Fruit fly (Drosophila melanogaster): ENCODE results near the gene CG33189.
A peak's percentile ranks its signal among the peaks of the same experiment; 100 is the strongest.

The CG33189 gene

DNA sequence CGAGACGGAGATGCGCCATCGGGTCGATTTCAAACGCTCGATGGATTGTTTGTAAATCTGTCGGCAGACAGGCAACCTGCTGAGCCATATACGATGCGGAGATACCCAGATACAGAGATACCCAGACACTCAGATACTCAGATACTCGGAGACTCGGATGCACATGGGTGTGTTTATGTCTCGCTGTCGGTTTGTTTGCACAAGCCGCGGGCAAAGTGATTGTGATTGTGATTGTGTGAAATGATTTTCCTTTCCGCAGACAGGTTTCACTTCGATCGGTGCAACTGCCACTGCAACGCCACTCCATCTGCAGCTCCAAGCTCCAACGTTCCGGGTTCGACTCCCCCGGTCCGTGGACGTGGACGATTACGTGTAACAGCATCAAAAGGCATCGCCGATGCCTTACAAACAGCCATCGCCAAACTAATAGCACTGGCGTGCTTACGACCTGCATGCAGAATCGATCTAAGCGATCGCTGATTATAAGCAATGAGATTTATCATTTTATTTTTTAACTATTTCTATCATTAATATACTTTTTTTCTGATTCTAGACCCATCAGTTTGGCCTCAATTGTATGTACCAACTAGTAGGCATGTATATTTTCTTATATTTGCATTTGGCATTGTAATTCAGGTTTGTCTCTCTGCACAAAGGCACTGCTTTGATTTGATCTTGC is 8.3 kb upstream of the CG33189 start (continued):
- peak; percentile 34 for TF ChIP-seq ind (GFP tag; optimal IDR thresholded peaks at IDR 0.05)
- TF ChIP-seq ro (GFP tag; IDR thresholded peaks at IDR 0.05), result no peak
- TF ChIP-seq tap (tag; optimal IDR thresholded peaks at IDR 0.05), result peak; percentile 69
- TF ChIP-seq Sry-β (GFP tag; optimal IDR thresholded peaks at IDR 0.05), result no peak
- TF ChIP-seq Trl (optimal IDR thresholded peaks at IDR 0.05), result no peak
- no peak for TF ChIP-seq Trl (GFP tag; optimal IDR thresholded peaks at IDR 0.05)
- peak; percentile 36; the same call in 1 of the 2 replicates for TF ChIP-seq ttk (GFP tag; IDR thresholded peaks at IDR 0.05)
- peak; percentile 37 for TF ChIP-seq CG7556 (GFP tag; optimal IDR thresholded peaks at IDR 0.05)
- no peak for TF ChIP-seq CG9932 (GFP tag; IDR thresholded peaks at IDR 0.05)
- TF ChIP-seq CG8944 (GFP tag; optimal IDR thresholded peaks at IDR 0.05), result no peak
- no peak for TF ChIP-seq CG17568 (GFP tag; optimal IDR thresholded peaks at IDR 0.05)
- no peak for TF ChIP-seq schlank (tag; optimal IDR thresholded peaks at IDR 0.05)
- TF ChIP-seq fu2 (GFP tag; optimal IDR thresholded peaks at IDR 0.05), result no peak
- no peak for TF ChIP-seq crol (GFP tag; IDR thresholded peaks at IDR 0.05)
- 0 out of 2 replicates have a peak, but pooled peaks have one; percentile 33 for TF ChIP-seq Rfx (GFP tag; IDR thresholded peaks at IDR 0.05)
- TF ChIP-seq fd102C (GFP tag; optimal IDR thresholded peaks at IDR 0.05), result no peak
- 0 out of 3 replicates have a peak, but pooled peaks have one; percentile 41 for TF ChIP-seq CG6791 (GFP tag; IDR thresholded peaks at IDR 0.05; ENCODE audit: partially characterized antibody)
- peak; percentile 30 for TF ChIP-seq CG12219 (GFP tag; optimal IDR thresholded peaks at IDR 0.05)
- no peak for TF ChIP-seq CG11560 (tag; IDR thresholded peaks at IDR 0.05)
- TF ChIP-seq gcm (GFP tag; optimal IDR thresholded peaks at IDR 0.05), result peak; percentile 8
- 0 out of 2 replicates have a peak, but pooled peaks have one; percentile 21 for TF ChIP-seq dati (GFP tag; IDR thresholded peaks at IDR 0.05)
- TF ChIP-seq nau (GFP tag; optimal IDR thresholded peaks at IDR 0.05), result no peak
- no peak for TF ChIP-seq hth (optimal IDR thresholded peaks at IDR 0.05)
- 0 out of 3 replicates have a peak, but pooled peaks have one; percentile 59 for TF ChIP-seq CG3726 (GFP tag; IDR thresholded peaks at IDR 0.05)
- peak; percentile 54 for TF ChIP-seq Sox100B (GFP tag; optimal IDR thresholded peaks at IDR 0.05)
- TF ChIP-seq Spps (tag; optimal IDR thresholded peaks at IDR 0.05), result peak; percentile 30
- TF ChIP-seq ems (GFP tag; optimal IDR thresholded peaks at IDR 0.05), result no peak
- TF ChIP-seq ken (GFP tag; IDR thresholded peaks at IDR 0.05), result peak; percentile 54; the same call in 2 of the 3 replicates
- TF ChIP-seq unpg (GFP tag; optimal IDR thresholded peaks at IDR 0.05), result peak; percentile 63
- peak; percentile 8 for TF ChIP-seq CG5245 (GFP tag; optimal IDR thresholded peaks at IDR 0.05)
- TF ChIP-seq HmgD (GFP tag; optimal IDR thresholded peaks at IDR 0.05), result no peak
- TF ChIP-seq lmd (GFP tag; IDR thresholded peaks at IDR 0.05), result peak; percentile 71
- no peak for TF ChIP-seq sqz (GFP tag; optimal IDR thresholded peaks at IDR 0.05)
- no peak for TF ChIP-seq en (GFP tag; optimal IDR thresholded peaks at IDR 0.05)
- TF ChIP-seq mirr (GFP tag; optimal IDR thresholded peaks at IDR 0.05), result no peak
- TF ChIP-seq insv (GFP tag; optimal IDR thresholded peaks at IDR 0.05), result no peak
- peak; percentile 56 for TF ChIP-seq sisA (GFP tag; IDR thresholded peaks at IDR 0.05)
- TF ChIP-seq zen (tag; optimal IDR thresholded peaks at IDR 0.05), result no peak
- TF ChIP-seq bsh (GFP tag; optimal IDR thresholded peaks at IDR 0.05), result peak; percentile 54 to 68
- TF ChIP-seq grau (tag; optimal IDR thresholded peaks at IDR 0.05), result peak; percentile 42
- peak; percentile 82 for TF ChIP-seq stc (GFP tag; IDR thresholded peaks at IDR 0.05)
- 0 out of 3 replicates have a peak, but pooled peaks have one; percentile 45 for TF ChIP-seq croc (GFP tag; conservative IDR thresholded peaks at IDR 0.05)
- no peak for TF ChIP-seq chinmo (GFP tag; IDR thresholded peaks at IDR 0.05; ENCODE audit: partially characterized antibody)
- no peak for TF ChIP-seq Abd-B (GFP tag; optimal IDR thresholded peaks at IDR 0.05)
- TF ChIP-seq ftz-f1 (GFP tag; optimal IDR thresholded peaks at IDR 0.05), result no peak
- peak; percentile 34 for TF ChIP-seq bcd (GFP tag; optimal IDR thresholded peaks at IDR 0.05)
- TF ChIP-seq rib (GFP tag; IDR thresholded peaks at IDR 0.05), result no peak
- peak; percentile 17 for TF ChIP-seq Vsx1 (GFP tag; optimal IDR thresholded peaks at IDR 0.05)
- no peak for TF ChIP-seq odd (GFP tag; optimal IDR thresholded peaks at IDR 0.05)
- no peak for TF ChIP-seq Doc2 (GFP tag; IDR thresholded peaks at IDR 0.05)
- TF ChIP-seq CG9609 (GFP tag; optimal IDR thresholded peaks at IDR 0.05), result no peak

Data from whole organism, embryonic.